Fruit fly (Drosophila melanogaster): ENCODE results near the gene PK2-R2.

PK2-R2 gene

dm6 chr3R:13319873-13320272 is 14.1 kb downstream of the PK2-R2 start:
- no peak for TF ChIP-seq CG7368 (GFP tag; optimal IDR thresholded peaks at IDR 0.05)
- TF ChIP-seq acj6 (GFP tag; optimal IDR thresholded peaks at IDR 0.05) = peak; percentile 2
- peak in 1 of 2 experiments; percentile 8 for TF ChIP-seq salr (GFP tag; optimal IDR thresholded peaks at IDR 0.05)
- no peak for TF ChIP-seq Ets96B (tag; optimal IDR thresholded peaks at IDR 0.05)
- TF ChIP-seq Met (GFP tag; optimal IDR thresholded peaks at IDR 0.05) = peak; percentile 13
- TF ChIP-seq achi (GFP tag; optimal IDR thresholded peaks at IDR 0.05) = peak; percentile 35
- TF ChIP-seq pdm3 (GFP tag; optimal IDR thresholded peaks at IDR 0.05) = peak; percentile 16
- TF ChIP-seq Smox (GFP tag; optimal IDR thresholded peaks at IDR 0.05) = no peak
- peak; percentile 77 for TF ChIP-seq Eip78C (GFP tag)
- TF ChIP-seq Eip93F (GFP tag; optimal IDR thresholded peaks at IDR 0.05) = no peak
- no peak for TF ChIP-seq CG6163 (GFP tag; IDR thresholded peaks at IDR 0.05)
- peak; percentile 30 for TF ChIP-seq net (GFP tag; optimal IDR thresholded peaks at IDR 0.05)
- TF ChIP-seq fd59A (GFP tag; optimal IDR thresholded peaks at IDR 0.05) = no peak
- TF ChIP-seq CG8319 (GFP tag; optimal IDR thresholded peaks at IDR 0.05) = no peak
- peak; percentile 40 for TF ChIP-seq CG3919 (GFP tag; optimal IDR thresholded peaks at IDR 0.05)
- peak; percentile 29 for TF ChIP-seq CG34406 (GFP tag; optimal IDR thresholded peaks at IDR 0.05)
- TF ChIP-seq Sox102F (GFP tag; optimal IDR thresholded peaks at IDR 0.05) = peak; percentile 43

- no peak for TF ChIP-seq lz (GFP tag; optimal IDR thresholded peaks at IDR 0.05)
- TF ChIP-seq achi (GFP tag; optimal IDR thresholded peaks at IDR 0.05) = no peak
- TF ChIP-seq CG7368 (GFP tag; optimal IDR thresholded peaks at IDR 0.05) = no peak
- TF ChIP-seq fkh (GFP tag; optimal IDR thresholded peaks at IDR 0.05) = no peak
- TF ChIP-seq CG3919 (GFP tag; optimal IDR thresholded peaks at IDR 0.05) = no peak
- TF ChIP-seq CG16779 (tag; optimal IDR thresholded peaks at IDR 0.05) = no peak
- TF ChIP-seq svp (GFP tag) = no peak
- no peak for TF ChIP-seq Hr39 (GFP tag; optimal IDR thresholded peaks at IDR 0.05)
- TF ChIP-seq dac (GFP tag; optimal IDR thresholded peaks at IDR 0.05) = no peak
- no peak for TF ChIP-seq CG8632 (GFP tag; optimal IDR thresholded peaks at IDR 0.05)
- no peak for TF ChIP-seq salr (GFP tag; optimal IDR thresholded peaks at IDR 0.05)
- TF ChIP-seq CG32006 (GFP tag; optimal IDR thresholded peaks at IDR 0.05) = no peak
- no peak for TF ChIP-seq Eip93F (GFP tag; optimal IDR thresholded peaks at IDR 0.05)
- TF ChIP-seq eg (GFP tag; IDR thresholded peaks at IDR 0.05) = no peak
- TF ChIP-seq CG15336 (GFP tag; IDR thresholded peaks at IDR 0.05) = no peak
Observed at dm6 chr3R:13319170-13319569, 14.8 kb downstream of the PK2-R2 start, which contains the start of gene CG45080. Gene CG45080, minus strand, starts transcription at chr3R:13319270.

- TF ChIP-seq achi (GFP tag; optimal IDR thresholded peaks at IDR 0.05) (no peak), Ets96B (tag; optimal IDR thresholded peaks at IDR 0.05) (no peak), Sox102F (GFP tag; optimal IDR thresholded peaks at IDR 0.05) (no peak), acj6 (GFP tag; optimal IDR thresholded peaks at IDR 0.05) (no peak), CG3919 (GFP tag; optimal IDR thresholded peaks at IDR 0.05) (no peak), ss (GFP tag; optimal IDR thresholded peaks at IDR 0.05) (no peak), fkh (GFP tag; optimal IDR thresholded peaks at IDR 0.05) (no peak), CG15336 (GFP tag; IDR thresholded peaks at IDR 0.05) (no peak), CG8319 (GFP tag; optimal IDR thresholded peaks at IDR 0.05) (no peak), fd59A (GFP tag; optimal IDR thresholded peaks at IDR 0.05) (no peak), net (GFP tag; optimal IDR thresholded peaks at IDR 0.05) (no peak), CG6276 (GFP tag; optimal IDR thresholded peaks at IDR 0.05) (no peak), pdm3 (GFP tag; optimal IDR thresholded peaks at IDR 0.05) (no peak), CG31627 (GFP tag; optimal IDR thresholded peaks at IDR 0.05) (no peak), Eip78C (GFP tag) (no peak), dsx (GFP tag; optimal IDR thresholded peaks at IDR 0.05; ENCODE audit: poor library complexity, severe bottlenecking) (no peak)
Observed at dm6 chr3R:13313088-13313487, 20.9 kb downstream of the PK2-R2 start, which contains the start of gene CG44142. Gene CG44142, minus strand, starts transcription at chr3R:13313188.

dm6 chr3R:13309133-13309711 is 24.7 kb downstream of the PK2-R2 start:
- TF ChIP-seq cyc (GFP tag; optimal IDR thresholded peaks at IDR 0.05) (no peak), vri (GFP tag; optimal IDR thresholded peaks at IDR 0.05) (no peak), net (GFP tag; optimal IDR thresholded peaks at IDR 0.05) (no peak), Ets21C (GFP tag; optimal IDR thresholded peaks at IDR 0.05) (no peak), Eip78C (GFP tag) (peak; percentile 17), topi (GFP tag; optimal IDR thresholded peaks at IDR 0.05) (no peak), svp (GFP tag) (peak; percentile 78), ss (GFP tag; optimal IDR thresholded peaks at IDR 0.05) (no peak), dsx (GFP tag; optimal IDR thresholded peaks at IDR 0.05; ENCODE audit: poor library complexity, severe bottlenecking) (no peak)
